Worm (Caenorhabditis elegans) whole organism, late embryonic: ENCODE measurements around the gene C43C3.4.

Experiments used
- pha-4 ChIP-seq: fragments of 150-350 bp; optimal IDR thresholded peaks from 2 replicates; lab custom pipeline; 2018; ENCODE audit warnings: missing biosample characterization, missing genetic modification reagents, missing genetic modification characterization
- unc-86 ChIP-seq: sonication (generic microtip); optimal IDR thresholded peaks from 2 replicates; lab custom pipeline; 2016; ENCODE audit warnings: missing genetic modification characterization, missing compliant biosample characterization

DNA sequence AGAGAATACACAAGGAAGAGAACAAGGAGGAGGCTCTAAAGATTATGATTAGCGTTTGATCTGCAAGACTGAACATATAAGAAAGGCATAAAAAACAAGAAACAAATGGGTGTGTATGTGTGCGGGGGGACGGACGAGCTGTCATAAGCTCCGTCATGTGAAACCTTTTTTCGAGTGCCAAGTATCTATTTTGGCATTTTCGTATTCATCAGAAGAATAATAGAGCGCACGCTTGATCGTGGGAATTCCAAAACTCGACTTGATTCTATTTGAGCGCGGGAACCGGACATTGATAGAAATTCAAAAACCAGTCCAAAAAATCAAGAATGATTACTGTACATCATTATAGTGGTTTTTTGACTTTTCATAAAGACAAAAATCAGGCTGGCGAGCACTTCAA lies 17.9 kb downstream of the C43C3.4 start:
- TF ChIP-seq unc-86 (tag; lab: Kevin White, UChicago) (no peak), pha-4 (no peak)
